Fruit fly (Drosophila melanogaster) whole organism, wandering third instar larva: ENCODE results near the gene CG6481.

Source experiments
- Abd-B ChIP-seq: fragments of >200 bp; optimal IDR thresholded peaks from 2 replicates; lab custom pipeline; 2017; ENCODE audit warnings: missing biosample characterization, missing genetic modification characterization
- CG32264 ChIP-seq: fragments of 200-800 bp; sonication (Bioruptor generic); optimal IDR thresholded peaks from 2 replicates; lab custom pipeline; 2016; ENCODE audit warnings: missing biosample characterization, missing genetic modification characterization
- Dfd ChIP-seq: fragments of >200 bp; optimal IDR thresholded peaks from 2 replicates; lab custom pipeline; 2017; ENCODE audit warnings: missing biosample characterization, missing genetic modification characterization
- GATAd ChIP-seq: sonication (Bioruptor generic); optimal IDR thresholded peaks from 2 replicates; lab custom pipeline; 2016; ENCODE audit warnings: missing biosample characterization, missing genetic modification characterization
- HLH106 ChIP-seq: fragments of 200-800 bp; optimal IDR thresholded peaks from 3 replicates; lab custom pipeline; 2019; ENCODE audit warnings: missing biosample characterization, mild to moderate bottlenecking, missing genetic modification characterization, moderate library complexity
- Vsx2 ChIP-seq: fragments of 200-300, 225-300 bp; sonication (Bioruptor generic); optimal IDR thresholded peaks from 2 replicates; lab custom pipeline; 2018; ENCODE audit warnings: missing biosample characterization, missing genetic modification characterization; ENCODE audit not compliant: partially characterized antibody
- dsf ChIP-seq: sonication (Bioruptor generic); optimal IDR thresholded peaks from 2 replicates; lab custom pipeline; 2016; ENCODE audit warnings: missing biosample characterization, missing genetic modification characterization, borderline replicate concordance
- jim ChIP-seq: fragments of 175-275, 200-325 bp; sonication (Bioruptor generic); optimal IDR thresholded peaks from 2 replicates; lab custom pipeline; 2016; ENCODE audit warnings: missing biosample characterization, mild to moderate bottlenecking, missing genetic modification characterization
- psq ChIP-seq: fragments of 200-800 bp; sonication (Bioruptor generic); optimal IDR thresholded peaks from 3 replicates; lab custom pipeline; 2017; ENCODE audit warnings: missing biosample characterization, mild to moderate bottlenecking, missing genetic modification characterization, moderate library complexity
- tai ChIP-seq: sonication (Bioruptor generic); optimal IDR thresholded peaks from 2 replicates; lab custom pipeline; 2016; ENCODE audit warnings: missing biosample characterization, missing genetic modification characterization

DNA sequence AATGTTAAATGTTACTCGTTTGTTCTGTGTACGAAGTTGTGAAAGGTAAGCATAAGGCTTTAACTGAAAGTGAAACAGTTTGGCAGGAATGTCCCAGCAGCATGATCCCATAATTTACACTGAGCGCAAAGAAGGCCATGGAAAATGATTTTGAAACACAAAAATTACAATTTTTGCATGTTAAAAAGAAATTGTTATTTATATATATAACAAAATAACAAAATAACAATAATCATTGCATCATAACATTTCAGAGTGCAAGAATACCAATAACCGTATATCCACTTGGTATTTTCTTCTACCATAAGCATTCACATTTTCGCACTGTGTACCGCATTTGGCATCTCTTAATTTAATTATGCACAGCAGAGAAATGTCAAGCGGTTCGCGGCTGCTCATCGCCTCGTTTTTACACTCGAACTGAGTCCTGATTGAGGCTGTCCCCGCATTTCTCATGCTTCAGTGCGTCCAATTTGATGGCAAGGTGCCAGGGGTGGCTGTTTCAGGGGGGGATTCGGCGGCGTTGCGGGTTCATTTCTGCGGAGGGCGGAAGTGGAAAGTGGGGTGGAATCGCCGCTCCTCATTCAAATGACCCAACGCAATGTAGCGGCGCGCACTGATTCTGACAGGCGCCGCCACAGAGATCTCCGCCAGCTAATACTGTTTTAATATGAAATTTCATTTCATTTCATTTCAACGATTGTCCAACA, at the start of gene CG6481:
- TF ChIP-seq psq (GFP tag; lab: Kevin White, UChicago): no peak
- no peak for TF ChIP-seq Dfd (GFP tag; lab: Kevin White, UChicago)
- no peak for TF ChIP-seq GATAd (GFP tag; lab: Kevin White, UChicago)
- TF ChIP-seq HLH106 (tag; lab: Kevin White, UChicago): no peak
- TF ChIP-seq dsf (GFP tag; lab: Kevin White, UChicago): no peak
- no peak for TF ChIP-seq tai (GFP tag; lab: Kevin White, UChicago)
- no peak for TF ChIP-seq Vsx2 (GFP tag; lab: Kevin White, UChicago)
- no peak for TF ChIP-seq jim (GFP tag; lab: Kevin White, UChicago)
- no peak for TF ChIP-seq CG32264
- TF ChIP-seq Abd-B: no peak
